Fruit fly (Drosophila melanogaster) whole organism, pupa: ENCODE measurements around the gene CG31709.

Experiments
- CG10348 ChIP-seq: fragments of 200-800 bp; sonication (Bioruptor generic); IDR thresholded peaks from 2 replicates; pipeline ENCODE4 v1.3.6; 2022; ENCODE audit warnings: missing biosample characterization, missing genetic modification characterization
- CG34367 ChIP-seq: fragments of 200-800 bp; sonication (Bioruptor generic); optimal IDR thresholded peaks from 2 replicates; lab custom pipeline; 2018; ENCODE audit warnings: missing biosample characterization, mild to moderate bottlenecking, missing genetic modification characterization
- fd96Ca ChIP-seq: fragments of 200-800 bp; sonication (Bioruptor generic); IDR thresholded peaks from 3 replicates; pipeline ENCODE4 v1.3.6; 2022; ENCODE audit warnings: missing biosample characterization, missing genetic modification characterization
- rn ChIP-seq: fragments of 200-800 bp; sonication (Bioruptor generic); IDR thresholded peaks from 2 replicates; pipeline ENCODE4 v1.3.6; 2022; ENCODE audit warnings: missing biosample characterization, missing genetic modification characterization

dm6 chr2L:9594625-9595300, 15.3 kb upstream of the CG31709 start:
- TF ChIP-seq CG34367 (tag; lab: Kevin White, UChicago) (no peak), CG10348 (GFP tag; lab: Robert Waterston, UW) (no peak), fd96Ca (GFP tag; lab: Robert Waterston, UW) (no peak), rn (GFP tag; lab: Robert Waterston, UW) (no peak)
